Worm (Caenorhabditis elegans): ENCODE data around the gene cyp-29A3.

Gene cyp-29A3

DNA sequence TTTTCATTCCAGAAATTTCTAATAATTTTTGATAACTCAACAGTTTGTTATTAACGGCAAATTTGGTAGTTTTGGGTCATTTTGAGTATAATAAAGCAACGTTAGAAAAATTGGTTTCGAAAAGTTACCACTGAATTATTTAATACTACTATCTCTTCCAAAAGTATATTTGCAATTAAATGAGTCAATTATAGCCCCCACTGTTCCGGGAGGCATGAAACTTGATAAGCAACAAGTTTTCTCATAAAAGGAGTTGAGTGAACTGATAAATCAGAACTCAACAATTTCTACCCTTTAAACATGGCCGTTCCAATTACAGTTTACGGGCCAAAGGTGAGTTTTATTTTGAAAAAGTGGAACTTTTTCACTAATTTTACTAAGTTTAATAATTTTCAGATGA, 10.4 kb upstream of the cyp-29A3 start, which contains the start of gene B0348.1 (continued):
- TF ChIP-seq F13H6.1 (tag; optimal IDR thresholded peaks at IDR 0.05) (no peak), ceh-6 (GFP tag; optimal IDR thresholded peaks at IDR 0.05) (no peak)

DNA sequence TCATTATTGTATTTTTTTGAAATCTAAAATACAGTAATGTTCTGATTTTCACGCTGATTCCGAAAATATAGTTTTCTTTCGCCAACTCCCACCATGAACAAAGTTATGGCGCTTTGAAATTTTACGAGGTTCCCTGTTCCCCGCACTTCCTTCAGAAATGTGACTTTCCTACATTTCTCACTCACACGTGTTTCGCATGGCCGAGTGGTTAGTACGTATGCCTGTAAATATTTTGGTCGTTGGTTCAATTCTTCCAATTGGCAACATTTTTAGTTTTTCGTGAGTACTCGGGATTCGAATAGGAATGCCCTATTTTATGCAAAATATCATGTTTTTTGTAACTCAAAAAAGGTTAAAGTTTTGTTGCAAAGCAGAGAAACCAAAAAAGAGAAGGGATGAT, 5.8 kb upstream of the cyp-29A3 start:
- TF ChIP-seq nfya-1 (tag; optimal IDR thresholded peaks at IDR 0.05), result peak; percentile 18
- TF ChIP-seq mec-3 (tag; optimal IDR thresholded peaks at IDR 0.05; ENCODE audit: borderline replicate concordance), result peak; percentile 69
- TF ChIP-seq che-1 (tag; optimal IDR thresholded peaks at IDR 0.05), result peak; percentile 84
- TF ChIP-seq elt-4 (tag; optimal IDR thresholded peaks at IDR 0.05), result no peak
- TF ChIP-seq gmeb-2 (tag; optimal IDR thresholded peaks at IDR 0.05), result peak; percentile 82
- peak; percentile 50 for TF ChIP-seq ztf-16 (tag; optimal IDR thresholded peaks at IDR 0.05)
- no peak for TF ChIP-seq unc-42 (tag; optimal IDR thresholded peaks at IDR 0.05)
- peak; percentile 12 for TF ChIP-seq zip-5 (tag; optimal IDR thresholded peaks at IDR 0.05)
- TF ChIP-seq ceh-19 (GFP tag; optimal IDR thresholded peaks at IDR 0.05), result peak; percentile 87
- TF ChIP-seq hlh-8 (tag; optimal IDR thresholded peaks at IDR 0.05), result peak; percentile 45
- TF ChIP-seq K02D7.2 (tag; optimal IDR thresholded peaks at IDR 0.05), result peak; percentile 76
- TF ChIP-seq tbx-7 (tag; optimal IDR thresholded peaks at IDR 0.05), result no peak
- TF ChIP-seq pqm-1 (tag; optimal IDR thresholded peaks at IDR 0.05), result peak; percentile 63
- TF ChIP-seq unc-55 (GFP tag; optimal IDR thresholded peaks at IDR 0.05), result no peak
- peak; percentile 55 for TF ChIP-seq lim-6 (tag; optimal IDR thresholded peaks at IDR 0.05)
- peak; percentile 60 for TF ChIP-seq nhr-232 (tag; optimal IDR thresholded peaks at IDR 0.05)
- TF ChIP-seq Y22D7AL.16 (tag; optimal IDR thresholded peaks at IDR 0.05), result peak; percentile 85
- peak; percentile 43 for TF ChIP-seq hlh-30 (tag; optimal IDR thresholded peaks at IDR 0.05; ENCODE audit: insufficient read depth)
- peak; percentile 18 for TF ChIP-seq ceh-2 (tag; optimal IDR thresholded peaks at IDR 0.05)
- TF ChIP-seq pha-2 (tag; optimal IDR thresholded peaks at IDR 0.05), result peak; percentile 72
- peak; percentile 71; the same call in 1 of the 2 replicates for TF ChIP-seq unc-3 (GFP tag; conservative IDR thresholded peaks at IDR 0.05)
- TF ChIP-seq unc-3 (tag; optimal IDR thresholded peaks at IDR 0.05), result no peak
- TF ChIP-seq ets-4 (tag; optimal IDR thresholded peaks at IDR 0.05), result peak; percentile 29
- peak; percentile 32 for TF ChIP-seq odd-2 (tag; optimal IDR thresholded peaks at IDR 0.05)
- peak; percentile 18 for TF ChIP-seq hlh-15 (tag; optimal IDR thresholded peaks at IDR 0.05)
- peak; percentile 29 for TF ChIP-seq ceh-18 (tag; optimal IDR thresholded peaks at IDR 0.05)
- TF ChIP-seq ahr-1 (tag; optimal IDR thresholded peaks at IDR 0.05), result peak; percentile 33
- no peak for TF ChIP-seq fkh-10 (GFP tag; optimal IDR thresholded peaks at IDR 0.05)
- TF ChIP-seq ceh-45 (GFP tag; IDR thresholded peaks at IDR 0.05), result peak; percentile 61; the same call in 1 of the 2 replicates
- TF ChIP-seq K09A11.1 (tag; optimal IDR thresholded peaks at IDR 0.05; ENCODE audit: insufficient read depth), result peak; percentile 68
- TF ChIP-seq ceh-24 (tag; optimal IDR thresholded peaks at IDR 0.05), result peak; percentile 77
- TF ChIP-seq dmd-4 (tag; optimal IDR thresholded peaks at IDR 0.05; ENCODE audit: borderline replicate concordance), result peak; percentile 88
- no peak for TF ChIP-seq pax-1 (tag; optimal IDR thresholded peaks at IDR 0.05)
- TF ChIP-seq sdc-2 (tag; optimal IDR thresholded peaks at IDR 0.05), result peak; percentile 76
- TF ChIP-seq ceh-14 (tag; optimal IDR thresholded peaks at IDR 0.05), result peak; percentile 92
- TF ChIP-seq ceh-34 (tag; optimal IDR thresholded peaks at IDR 0.05), result peak; percentile 65
- peak; percentile 84 for TF ChIP-seq sox-4 (tag; optimal IDR thresholded peaks at IDR 0.05)
- peak; percentile 74 for TF ChIP-seq ttx-3 (tag; optimal IDR thresholded peaks at IDR 0.05)
- TF ChIP-seq ceh-6 (GFP tag; optimal IDR thresholded peaks at IDR 0.05), result peak; percentile 83
- peak; percentile 53 for TF ChIP-seq ceh-31 (tag; optimal IDR thresholded peaks at IDR 0.05)
- TF ChIP-seq fax-1 (tag; optimal IDR thresholded peaks at IDR 0.05), result peak; percentile 34
- peak; percentile 85 for TF ChIP-seq hlh-6 (tag; optimal IDR thresholded peaks at IDR 0.05)
- peak; percentile 74 for TF ChIP-seq lin-11 (tag; optimal IDR thresholded peaks at IDR 0.05)
- peak; percentile 63 for TF ChIP-seq tbx-2 (tag; optimal IDR thresholded peaks at IDR 0.05)
- TF ChIP-seq ceh-30 (tag; optimal IDR thresholded peaks at IDR 0.05), result no peak
- TF ChIP-seq T23F11.4 (GFP tag; optimal IDR thresholded peaks at IDR 0.05), result peak; percentile 81
- TF ChIP-seq madf-2 (tag; optimal IDR thresholded peaks at IDR 0.05), result peak; percentile 73
- TF ChIP-seq ceh-22 (tag; optimal IDR thresholded peaks at IDR 0.05), result no peak
- no peak for TF ChIP-seq pros-1 (tag; optimal IDR thresholded peaks at IDR 0.05)
- TF ChIP-seq syd-9 (tag; optimal IDR thresholded peaks at IDR 0.05), result peak; percentile 41
